Fruit fly (Drosophila melanogaster) whole organism, embryonic: ENCODE data around the gene Cdc5.
A peak's percentile ranks its signal among the peaks of the same experiment; 100 is the strongest.

Experiments
- Atf3 ChIP-seq: fragments of 200-800 bp; sonication (Bioruptor generic); optimal IDR thresholded peaks from 3 replicates; lab custom pipeline; 2016; ENCODE audit warnings: missing biosample characterization, missing genetic modification characterization
- CG10274 ChIP-seq: fragments of 200-800 bp; sonication (Bioruptor generic); optimal IDR thresholded peaks from 3 replicates; lab custom pipeline; 2017; ENCODE audit warnings: missing biosample characterization, mild to moderate bottlenecking, missing genetic modification characterization
- CG10366 ChIP-seq: fragments of 200-800 bp; sonication (Bioruptor generic); IDR thresholded peaks from 2 replicates; pipeline ENCODE4 v1.3.6; 2022; ENCODE audit warnings: missing biosample characterization, missing genetic modification characterization
- CG11085 ChIP-seq: fragments of 200-800 bp; sonication (Bioruptor generic); IDR thresholded peaks from 2 replicates; pipeline ENCODE4 v1.3.6; 2022; ENCODE audit warnings: missing biosample characterization, missing genetic modification characterization
- CG1233 ChIP-seq: fragments of 200-800 bp; sonication (Bioruptor generic); optimal IDR thresholded peaks from 4 replicates; lab custom pipeline; 2018; ENCODE audit warnings: missing biosample characterization, mild to moderate bottlenecking, missing genetic modification characterization
- CG12744 ChIP-seq: fragments of 200-800 bp; sonication (Bioruptor generic); optimal IDR thresholded peaks from 2 replicates; lab custom pipeline; 2016; ENCODE audit warnings: missing biosample characterization, missing genetic modification characterization
- CG13424 ChIP-seq: fragments of 200-800 bp; sonication (Bioruptor generic); optimal IDR thresholded peaks from 2 replicates; lab custom pipeline; 2019; ENCODE audit warnings: missing biosample characterization, mild to moderate bottlenecking, missing genetic modification characterization, moderate library complexity
- CG15073 ChIP-seq: fragments of 200-800 bp; sonication (Bioruptor generic); optimal IDR thresholded peaks from 2 replicates; lab custom pipeline; 2016; ENCODE audit warnings: missing biosample characterization, missing genetic modification characterization
- CG15269 ChIP-seq: fragments of 200-800 bp; sonication (Bioruptor generic); optimal IDR thresholded peaks from 2 replicates; lab custom pipeline; 2018; ENCODE audit warnings: missing biosample characterization, mild to moderate bottlenecking, missing genetic modification characterization, moderate library complexity
- CG18476 ChIP-seq: fragments of 200-800 bp; sonication (Bioruptor generic); optimal IDR thresholded peaks from 2 replicates; lab custom pipeline; 2016; ENCODE audit warnings: missing biosample characterization, mild to moderate bottlenecking, missing genetic modification characterization
- CG2120 ChIP-seq: fragments of 200-800 bp; sonication (Bioruptor generic); optimal IDR thresholded peaks from 3 replicates; lab custom pipeline; 2016; ENCODE audit warnings: missing biosample characterization, missing genetic modification characterization
- CG3281 ChIP-seq: fragments of 200-800 bp; sonication (Bioruptor generic); optimal IDR thresholded peaks from 3 replicates; lab custom pipeline; 2017; ENCODE audit warnings: missing biosample characterization, mild to moderate bottlenecking, missing genetic modification characterization
- CG3726 ChIP-seq: fragments of 200-800 bp; sonication (Bioruptor generic); IDR thresholded peaks from 3 replicates; pipeline ENCODE4, ENCODE4 v1.3.6; 2022; ENCODE audit warnings: missing biosample characterization, missing genetic modification characterization
- CG4282 ChIP-seq: fragments of 200-800 bp; sonication (Bioruptor generic); optimal IDR thresholded peaks from 2 replicates; lab custom pipeline; 2016; ENCODE audit warnings: missing biosample characterization, missing genetic modification characterization
- CG4360 ChIP-seq: fragments of 200-800 bp; sonication (Bioruptor generic); IDR thresholded peaks from 2 replicates; pipeline ENCODE4 v1.3.6; 2022; ENCODE audit warnings: missing biosample characterization, missing genetic modification characterization
- CG4404 ChIP-seq: fragments of 200-800 bp; sonication (Bioruptor generic); IDR thresholded peaks from 2 replicates; pipeline ENCODE4 v1.3.6; 2022; ENCODE audit warnings: missing biosample characterization, missing genetic modification characterization
- CG4730 ChIP-seq: fragments of 200-800 bp; sonication (Bioruptor generic); IDR thresholded peaks from 2 replicates; pipeline ENCODE4 v1.3.6; 2022; ENCODE audit warnings: missing biosample characterization, missing genetic modification characterization
- CG4820 ChIP-seq: fragments of 200-800 bp; sonication (Bioruptor generic); optimal IDR thresholded peaks from 3 replicates; lab custom pipeline; 2016; ENCODE audit warnings: missing biosample characterization, missing genetic modification characterization
- CG6683 ChIP-seq: fragments of 200-800 bp; sonication (Bioruptor generic); optimal IDR thresholded peaks from 2 replicates; lab custom pipeline; 2017; ENCODE audit warnings: missing biosample characterization, mild to moderate bottlenecking, missing genetic modification characterization, missing genetic modification reagents
- CG6813 ChIP-seq: fragments of 200-800 bp; sonication (Bioruptor generic); optimal IDR thresholded peaks from 2 replicates; lab custom pipeline; 2017; ENCODE audit warnings: missing biosample characterization, missing genetic modification characterization, mild to moderate bottlenecking, moderate library complexity, missing genetic modification reagents
- CG9932 ChIP-seq: fragments of 200-800 bp; sonication (Bioruptor generic); IDR thresholded peaks from 2 replicates; pipeline ENCODE4 v1.3.6; 2022; ENCODE audit warnings: missing biosample characterization, missing genetic modification characterization
- CkIIα-i1 ChIP-seq: fragments of 200-800 bp; sonication (Bioruptor generic); IDR thresholded peaks from 2 replicates; pipeline ENCODE4 v1.3.6; 2022; ENCODE audit warnings: missing biosample characterization, missing genetic modification characterization
- Doc3 ChIP-seq: fragments of 200-800 bp; sonication (Bioruptor generic); IDR thresholded peaks from 3 replicates; pipeline ENCODE4 v1.3.6; 2022; ENCODE audit warnings: missing biosample characterization, missing genetic modification characterization; ENCODE audit not compliant: partially characterized antibody
- ERR ChIP-seq: fragments of 200-800 bp; sonication (Bioruptor generic); optimal IDR thresholded peaks from 2 replicates; lab custom pipeline; 2016; ENCODE audit warnings: missing biosample characterization, missing genetic modification characterization
- Gsc ChIP-seq: fragments of 200-800 bp; sonication (Bioruptor generic); IDR thresholded peaks from 2 replicates; pipeline ENCODE4 v1.3.6; 2022; ENCODE audit warnings: missing biosample characterization, missing genetic modification characterization
- HLH54F ChIP-seq: fragments of 200-800 bp; sonication (Bioruptor generic); optimal IDR thresholded peaks from 3 replicates; lab custom pipeline; 2016; ENCODE audit warnings: missing biosample characterization, missing genetic modification characterization
- HmgZ ChIP-seq: fragments of 200-800 bp; sonication (Bioruptor generic); optimal IDR thresholded peaks from 2 replicates; lab custom pipeline; 2018; ENCODE audit warnings: missing biosample characterization, mild to moderate bottlenecking, missing genetic modification characterization
- Kr ChIP-seq: fragments of 200-800 bp; sonication (Bioruptor generic); optimal IDR thresholded peaks from 2 replicates; lab custom pipeline; 2017; ENCODE audit warnings: missing biosample characterization, mild to moderate bottlenecking, missing genetic modification characterization
- Lhr ChIP-seq: fragments of 200-800 bp; sonication (Bioruptor generic); optimal IDR thresholded peaks from 3 replicates; lab custom pipeline; 2017; ENCODE audit warnings: mild to moderate bottlenecking, missing biosample characterization, missing genetic modification reagents, missing genetic modification characterization
- Lpt ChIP-seq: fragments of >200 bp; optimal IDR thresholded peaks from 2 replicates; lab custom pipeline; 2018; ENCODE audit warnings: missing biosample characterization, missing genetic modification characterization
- MBD-R2 ChIP-seq: fragments of 200-800 bp; sonication (Bioruptor generic); IDR thresholded peaks from 2 replicates; pipeline ENCODE4 v1.3.6; 2022; ENCODE audit warnings: missing biosample characterization, missing genetic modification characterization
- MESR4 ChIP-seq: fragments of 200-800 bp; sonication (Bioruptor generic); optimal IDR thresholded peaks from 2 replicates; lab custom pipeline; 2018; ENCODE audit warnings: missing biosample characterization, mild to moderate bottlenecking, missing genetic modification characterization, moderate library complexity
- Ravus ChIP-seq: fragments of 200-800 bp; sonication (Bioruptor generic); IDR thresholded peaks from 2 replicates; pipeline ENCODE4 v1.3.6; 2022; ENCODE audit warnings: missing biosample characterization, missing genetic modification characterization
- Rfx ChIP-seq: fragments of 200-800 bp; sonication (Bioruptor generic); IDR thresholded peaks from 2 replicates; pipeline ENCODE4 v1.3.6; 2022; ENCODE audit warnings: missing biosample characterization, missing genetic modification characterization
- Sox100B ChIP-seq: fragments of 200-800 bp; sonication (Bioruptor generic); optimal IDR thresholded peaks from 3 replicates; lab custom pipeline; 2018; ENCODE audit warnings: missing biosample characterization, mild to moderate bottlenecking, missing genetic modification characterization
- ash1 ChIP-seq: fragments of 200-800 bp; sonication (Bioruptor generic); optimal IDR thresholded peaks from 2 replicates; lab custom pipeline; 2018; ENCODE audit warnings: missing biosample characterization, mild to moderate bottlenecking, missing genetic modification characterization
- ato ChIP-seq: fragments of 200-800 bp; sonication (Bioruptor generic); IDR thresholded peaks from 2 replicates; pipeline ENCODE4 v1.3.6; 2022; ENCODE audit warnings: missing biosample characterization, missing genetic modification characterization; ENCODE audit not compliant: partially characterized antibody
- crp ChIP-seq, 2 experiments: fragments of 200-800 bp; sonication (Bioruptor generic); optimal IDR thresholded peaks; 2 replicates in 1 of 2; 3 replicates in 1 of 2; lab custom pipeline; 2017; ENCODE audit warnings: missing biosample characterization in 2 of 2, missing genetic modification characterization in 2 of 2, mild to moderate bottlenecking in 1 of 2, moderate library complexity in 1 of 2
- dati ChIP-seq: fragments of 200-800 bp; sonication (Bioruptor generic); IDR thresholded peaks from 2 replicates; pipeline ENCODE4 v1.3.6; 2022; ENCODE audit warnings: missing biosample characterization, missing genetic modification characterization
- en ChIP-seq: fragments of 200-800 bp; sonication (Bioruptor generic); optimal IDR thresholded peaks from 2 replicates; lab custom pipeline; 2016; ENCODE audit warnings: missing biosample characterization, missing genetic modification characterization
- eve ChIP-seq, 2 experiments: fragments of >200 bp; optimal IDR thresholded peaks; 2 replicates each; lab custom pipeline; 2017; ENCODE audit warnings: missing biosample characterization in 2 of 2, missing genetic modification characterization in 2 of 2
- ewg ChIP-seq: fragments of 200-800 bp; sonication (Bioruptor generic); optimal IDR thresholded peaks from 3 replicates; lab custom pipeline; 2017; ENCODE audit warnings: mild to moderate bottlenecking, missing biosample characterization, missing genetic modification reagents, missing genetic modification characterization
- gt ChIP-seq: fragments of 200-800 bp; sonication (Bioruptor generic); IDR thresholded peaks from 2 replicates; pipeline ENCODE4 v1.3.6; 2022; ENCODE audit warnings: missing biosample characterization, missing genetic modification characterization
- nmo ChIP-seq: fragments of 200-800 bp; sonication (Bioruptor generic); optimal IDR thresholded peaks from 2 replicates; lab custom pipeline; 2018; ENCODE audit warnings: missing biosample characterization, mild to moderate bottlenecking, missing genetic modification characterization, moderate library complexity
- pan ChIP-seq, 4 experiments: fragments of >200 bp in 3 of 4; fragments of 200-800 bp in 1 of 4; sonication (Bioruptor generic) in 1 of 4; optimal IDR thresholded peaks in 3 of 4; IDR thresholded peaks in 1 of 4; 2 replicates each; pipeline versions ENCODE4 v1.3.6 to Lab custom; 2017 to 2022; ENCODE audit warnings: missing biosample characterization in 2 of 4, missing genetic modification characterization in 2 of 4, mixed read lengths in 1 of 4
- run ChIP-seq: fragments of 200-800 bp; sonication (Bioruptor generic); optimal IDR thresholded peaks from 3 replicates; lab custom pipeline; 2018; ENCODE audit warnings: missing biosample characterization, mild to moderate bottlenecking, missing genetic modification characterization
- schlank ChIP-seq: fragments of 200-800 bp; sonication (Bioruptor generic); optimal IDR thresholded peaks from 2 replicates; lab custom pipeline; 2018; ENCODE audit warnings: missing biosample characterization, mild to moderate bottlenecking, missing genetic modification characterization
- vfl ChIP-seq: fragments of 200-800 bp; sonication (Bioruptor generic); optimal IDR thresholded peaks from 2 replicates; lab custom pipeline; 2016; ENCODE audit warnings: missing biosample characterization, missing genetic modification characterization
- zf30C ChIP-seq: fragments of 200-800 bp; sonication (Bioruptor generic); optimal IDR thresholded peaks from 3 replicates; lab custom pipeline; 2018; ENCODE audit warnings: missing biosample characterization, mild to moderate bottlenecking, missing genetic modification characterization

The Cdc5 gene

DNA sequence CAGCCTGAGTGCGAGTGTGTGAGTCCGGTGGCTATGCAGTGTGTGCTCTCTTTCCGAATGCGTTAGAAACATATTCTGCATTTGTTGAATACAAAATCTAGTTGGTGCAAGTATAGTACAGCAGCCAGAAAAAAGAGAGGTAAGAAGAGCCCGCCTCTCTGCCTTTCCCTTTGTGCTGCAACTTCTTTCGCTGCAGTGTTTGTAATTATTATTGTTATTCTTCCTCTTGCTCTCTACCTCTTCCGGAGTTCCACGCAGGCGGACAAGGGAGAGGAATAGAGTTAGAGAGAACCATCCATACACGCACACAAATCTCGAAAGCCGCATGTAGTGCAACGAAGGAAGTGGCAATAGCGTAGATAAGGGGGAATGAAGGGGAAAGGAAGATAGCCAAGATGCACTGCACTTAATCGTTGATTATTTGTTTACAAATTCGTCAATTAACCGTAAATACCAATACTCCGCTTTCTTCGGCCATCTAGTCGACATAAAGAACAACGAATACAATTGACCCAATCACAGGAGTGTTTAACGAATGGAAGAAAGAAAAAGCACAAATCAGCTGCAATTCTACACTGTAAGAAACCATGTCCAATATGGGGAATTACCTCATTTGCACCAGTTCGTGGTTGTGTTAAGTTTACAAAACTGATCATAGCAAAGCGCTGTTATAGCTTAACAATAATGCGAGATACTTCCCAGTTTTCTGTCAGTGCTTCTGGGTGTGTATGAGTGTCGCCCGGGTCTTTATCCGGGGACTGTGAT, 13.4 kb downstream of the Cdc5 start (continued):
- TF ChIP-seq CG4360 (GFP tag; lab: Robert Waterston, UW), result no peak
- TF ChIP-seq MESR4, result no peak
- TF ChIP-seq CG10274, result no peak
- TF ChIP-seq CG6813 (GFP tag; lab: Kevin White, UChicago), result peak; percentile 63
- no peak for TF ChIP-seq MBD-R2 (GFP tag; lab: Robert Waterston, UW)
- no peak for TF ChIP-seq run (tag; lab: Kevin White, UChicago)
- no peak for TF ChIP-seq ato (GFP tag; lab: Robert Waterston, UW)
- TF ChIP-seq CkIIα-i1, result no peak
- peak; percentile 25; the same call in 1 of the 2 replicates for TF ChIP-seq Ravus (GFP tag; lab: Robert Waterston, UW)
- TF ChIP-seq CG1233 (GFP tag; lab: Kevin White, UChicago), result peak; percentile 67
- TF ChIP-seq ewg, result peak; percentile 57
- peak; percentile 40 for TF ChIP-seq CG6683 (GFP tag; lab: Kevin White, UChicago)
- TF ChIP-seq HLH54F (GFP tag; lab: Kevin White, UChicago), result peak; percentile 16
- peak; percentile 63 for TF ChIP-seq en (GFP tag; lab: Kevin White, UChicago)
- TF ChIP-seq eve (GFP tag; optimal IDR thresholded peaks at IDR 0.05; lab: Kevin White, UChicago), result no peak
- no peak for TF ChIP-seq CG11085
- no peak for TF ChIP-seq CG4404
- TF ChIP-seq HmgZ, result no peak
- TF ChIP-seq vfl, result peak; percentile 33
- TF ChIP-seq CG4820 (GFP tag; lab: Kevin White, UChicago), result peak; percentile 74
- peak; percentile 70 for TF ChIP-seq Atf3 (GFP tag; lab: Kevin White, UChicago)
- TF ChIP-seq Kr (GFP tag; lab: Kevin White, UChicago), result no peak
- TF ChIP-seq ERR, result no peak
- no peak for TF ChIP-seq pan (optimal IDR thresholded peaks at IDR 0.05; lab: Kevin White, UChicago)
- TF ChIP-seq pan (GFP tag; optimal IDR thresholded peaks at IDR 0.05 in 1 of 2, IDR thresholded peaks at IDR 0.05 in 1 of 2), result peak in 1 of 2 experiments; percentile 63
- TF ChIP-seq ash1, result no peak
- TF ChIP-seq Sox100B (GFP tag; lab: Kevin White, UChicago), result peak; percentile 69
- peak; percentile 15 for TF ChIP-seq CG15073 (GFP tag; lab: Kevin White, UChicago)
- TF ChIP-seq CG3281 (GFP tag; lab: Kevin White, UChicago), result no peak
- TF ChIP-seq schlank (tag; lab: Kevin White, UChicago), result peak; percentile 7
- no peak for TF ChIP-seq Gsc (GFP tag; lab: Robert Waterston, UW)
- TF ChIP-seq crp (GFP tag; optimal IDR thresholded peaks at IDR 0.05; lab: Kevin White, UChicago), result peak in 1 of 2 experiments; percentile 50
- TF ChIP-seq nmo, result peak; percentile 78
- peak; percentile 24; the same call in 1 of the 2 replicates for TF ChIP-seq gt (GFP tag; lab: Robert Waterston, UW)
- no peak for TF ChIP-seq Doc3 (GFP tag; lab: Robert Waterston, UW)
- TF ChIP-seq CG2120 (GFP tag; lab: Kevin White, UChicago), result no peak
- peak; percentile 26 for TF ChIP-seq CG15269 (tag; lab: Kevin White, UChicago)
- TF ChIP-seq dati (GFP tag; lab: Robert Waterston, UW), result peak; percentile 73
- peak; percentile 47 for TF ChIP-seq CG18476 (GFP tag; lab: Kevin White, UChicago)
- TF ChIP-seq Lpt (GFP tag; lab: Kevin White, UChicago), result no peak
- TF ChIP-seq CG9932, result peak; percentile 6; the same call in 1 of the 2 replicates
- TF ChIP-seq CG4730 (GFP tag; lab: Robert Waterston, UW), result 0 out of 2 replicates have a peak, but pooled peaks have one; percentile 11
- no peak for TF ChIP-seq CG12744
- TF ChIP-seq Rfx, result no peak
- TF ChIP-seq CG3726 (GFP tag; lab: Robert Waterston, UW), result 0 out of 3 replicates have a peak, but pooled peaks have one; percentile 44
- TF ChIP-seq CG13424, result peak; percentile 69
- TF ChIP-seq CG4282, result no peak
- TF ChIP-seq zf30C, result peak; percentile 81
- peak; percentile 56 for TF ChIP-seq Lhr (GFP tag; lab: Kevin White, UChicago)
- peak; percentile 74 for TF ChIP-seq CG10366
